Worm (Caenorhabditis elegans) whole organism, late embryonic: ENCODE measurements around the gene C46C11.4.

ENCODE experiments used
- ceh-14 ChIP-seq: sonication (generic microtip); optimal IDR thresholded peaks from 2 replicates; lab custom pipeline; 2016; ENCODE audit warnings: missing genotype, missing genetic modification characterization, missing compliant biosample characterization
- ceh-24 ChIP-seq: sonication (generic microtip); optimal IDR thresholded peaks from 2 replicates; lab custom pipeline; 2016; ENCODE audit warnings: mild to moderate bottlenecking, missing genetic modification characterization, missing compliant biosample characterization
- fkh-10 ChIP-seq: fragments of 150-350 bp; optimal IDR thresholded peaks from 2 replicates; lab custom pipeline; 2014; ENCODE audit warnings: missing biosample characterization, missing genetic modification reagents, missing genetic modification characterization
- fkh-6 ChIP-seq: sonication (generic microtip); optimal IDR thresholded peaks from 2 replicates; lab custom pipeline; 2016; ENCODE audit warnings: missing genetic modification characterization, missing compliant biosample characterization
- lin-11 ChIP-seq: fragments of 200-800 bp; sonication (Bioruptor generic); optimal IDR thresholded peaks from 2 replicates; lab custom pipeline; 2018; ENCODE audit warnings: mild to moderate bottlenecking, missing genetic modification characterization, missing compliant biosample characterization
- pqm-1 ChIP-seq: sonication (generic microtip); optimal IDR thresholded peaks from 2 replicates; lab custom pipeline; 2016; ENCODE audit warnings: missing genetic modification characterization, missing compliant biosample characterization
- syd-9 ChIP-seq: sonication (generic microtip); optimal IDR thresholded peaks from 2 replicates; lab custom pipeline; 2016; ENCODE audit warnings: mild to moderate bottlenecking, missing genetic modification characterization, moderate library complexity, missing compliant biosample characterization

DNA sequence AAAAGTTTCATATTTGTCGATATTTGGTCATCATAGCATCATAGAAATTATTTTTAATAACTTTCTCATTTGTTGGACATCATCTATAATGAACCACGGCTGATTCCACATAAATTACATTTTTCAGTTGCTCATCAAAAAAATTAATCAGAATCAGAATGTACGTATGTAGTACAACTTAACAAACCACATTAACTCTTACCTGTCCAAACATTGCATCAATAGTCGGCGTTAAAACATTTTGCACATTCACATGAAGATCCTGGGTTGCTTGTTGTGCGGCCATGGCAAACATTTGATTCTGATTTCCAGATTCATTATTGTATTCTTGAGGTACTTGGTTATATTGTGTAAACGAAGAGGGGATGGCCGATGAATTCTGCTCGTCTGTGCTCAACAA lies 11.3 kb upstream of the C46C11.4 start:
- TF ChIP-seq fkh-6 (tag; lab: Kevin White, UChicago): no peak
- no peak for TF ChIP-seq pqm-1
- no peak for TF ChIP-seq lin-11
- TF ChIP-seq syd-9 (tag; lab: Kevin White, UChicago): no peak
- TF ChIP-seq fkh-10 (GFP tag; lab: Kevin White, UChicago): no peak
- TF ChIP-seq ceh-24: no peak
- no peak for TF ChIP-seq ceh-14 (tag; lab: Kevin White, UChicago)
